Fruit fly (Drosophila melanogaster): ENCODE measurements around the gene CG18304.

CG18304 gene

DNA sequence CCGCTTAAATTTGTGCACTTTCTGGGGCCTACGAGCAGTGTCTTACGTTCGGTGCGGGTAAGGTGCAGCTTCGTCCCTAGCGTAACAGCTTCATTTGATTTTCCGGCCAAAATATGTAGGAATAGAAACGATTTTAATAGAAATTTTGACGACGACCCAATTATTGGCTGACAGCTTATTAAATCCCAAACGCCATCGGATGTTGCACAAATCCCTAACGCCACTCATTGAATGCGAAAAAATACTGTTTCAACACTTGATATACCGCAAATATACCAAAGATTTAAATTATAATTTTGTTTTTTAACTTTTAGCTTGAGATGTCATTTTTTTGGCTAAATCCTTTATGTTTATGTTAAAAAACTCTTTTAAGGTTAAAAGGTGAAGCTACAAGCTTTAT is 2.5 kb upstream of the CG18304 start, which contains the start of gene Fgop2 (continued):
- TF ChIP-seq CG15514 (GFP tag; optimal IDR thresholded peaks at IDR 0.05): peak; percentile 84
- peak; percentile 21 for TF ChIP-seq CG17829 (tag; optimal IDR thresholded peaks at IDR 0.05)
- TF ChIP-seq CG30020 (tag; optimal IDR thresholded peaks at IDR 0.05): peak; percentile 13
- TF ChIP-seq pho (GFP tag; optimal IDR thresholded peaks at IDR 0.05): no peak
- TF ChIP-seq stwl (tag; optimal IDR thresholded peaks at IDR 0.05): peak; percentile 83
- TF ChIP-seq Dp (GFP tag; optimal IDR thresholded peaks at IDR 0.05): peak; percentile 74
- peak; percentile 51 for TF ChIP-seq CG1603 (tag; optimal IDR thresholded peaks at IDR 0.05)
- TF ChIP-seq CG31441 (GFP tag; IDR thresholded peaks at IDR 0.05): no peak
- TF ChIP-seq Bdp1 (GFP tag; optimal IDR thresholded peaks at IDR 0.05): no peak
- TF ChIP-seq cad (GFP tag; optimal IDR thresholded peaks at IDR 0.05): peak; percentile 31
- TF ChIP-seq CG6654 (GFP tag; optimal IDR thresholded peaks at IDR 0.05): no peak
- no peak for TF ChIP-seq CG15073 (GFP tag; optimal IDR thresholded peaks at IDR 0.05)
- TF ChIP-seq tx (GFP tag; optimal IDR thresholded peaks at IDR 0.05): no peak
- peak; percentile 4 for TF ChIP-seq Myb (GFP tag; optimal IDR thresholded peaks at IDR 0.05)
- peak; percentile 69 for TF ChIP-seq MBD-R2 (GFP tag; IDR thresholded peaks at IDR 0.05)
- no peak for TF ChIP-seq CG15479 (GFP tag; optimal IDR thresholded peaks at IDR 0.05)
- no peak for TF ChIP-seq hb (GFP tag; IDR thresholded peaks at IDR 0.05; ENCODE audit: partially characterized antibody)
- no peak for TF ChIP-seq CG10462 (GFP tag; optimal IDR thresholded peaks at IDR 0.05)
- no peak for TF ChIP-seq CG4360 (GFP tag; IDR thresholded peaks at IDR 0.05)
- TF ChIP-seq CG10267 (tag; optimal IDR thresholded peaks at IDR 0.05): peak; percentile 30
- peak; percentile 61 for TF ChIP-seq pzg (GFP tag; optimal IDR thresholded peaks at IDR 0.05)
- TF ChIP-seq sob (GFP tag; IDR thresholded peaks at IDR 0.05): peak; percentile 20; the same call in 1 of the 2 replicates
- TF ChIP-seq HmgZ (tag; optimal IDR thresholded peaks at IDR 0.05): peak; percentile 19
- peak; percentile 91 for TF ChIP-seq gfzf (GFP tag; optimal IDR thresholded peaks at IDR 0.05)
- TF ChIP-seq CG13287 (GFP tag; IDR thresholded peaks at IDR 0.05; ENCODE audit: partially characterized antibody): peak; percentile 38; the same call in 1 of the 2 replicates
- no peak for TF ChIP-seq psq (GFP tag; optimal IDR thresholded peaks at IDR 0.05)
- TF ChIP-seq CG2712 (tag; optimal IDR thresholded peaks at IDR 0.05): peak; percentile 4
- TF ChIP-seq Med (GFP tag): peak; percentile 47
- no peak for TF ChIP-seq lilli (GFP tag; optimal IDR thresholded peaks at IDR 0.05)

DNA sequence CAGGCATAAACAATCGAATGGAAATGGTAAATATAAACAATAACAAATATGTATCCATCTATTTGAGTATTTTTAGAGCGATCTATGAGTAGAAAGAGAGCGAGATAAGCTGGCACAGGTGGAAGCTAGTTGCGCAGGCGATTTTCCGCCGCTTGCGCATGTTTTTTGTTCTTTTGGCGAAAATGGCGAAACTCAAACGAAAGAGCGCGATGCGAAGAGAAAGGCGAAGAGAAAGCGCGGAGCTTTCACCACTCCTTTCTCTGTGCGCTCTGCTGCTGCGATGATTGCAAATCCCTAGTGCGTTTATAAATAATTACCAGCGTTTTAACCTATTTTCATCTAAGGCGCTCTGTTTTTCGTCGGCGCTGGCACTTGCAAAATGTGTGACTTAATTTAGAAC is 883 bp downstream of the CG18304 start:
- TF ChIP-seq rib (GFP tag; IDR thresholded peaks at IDR 0.05): no peak
- no peak for TF ChIP-seq Bgb (GFP tag; IDR thresholded peaks at IDR 0.05; ENCODE audit: partially characterized antibody)
- no peak for TF ChIP-seq dmrt99B (tag; optimal IDR thresholded peaks at IDR 0.05)
- TF ChIP-seq z (GFP tag; IDR thresholded peaks at IDR 0.05): 0 out of 3 replicates have a peak, but pooled peaks have one; percentile 49
- no peak for TF ChIP-seq CG13296 (GFP tag; optimal IDR thresholded peaks at IDR 0.05)
- TF ChIP-seq CG30403 (GFP tag; optimal IDR thresholded peaks at IDR 0.05): no peak
- no peak for TF ChIP-seq HLH54F (GFP tag; optimal IDR thresholded peaks at IDR 0.05)
- no peak for TF ChIP-seq CG11560 (tag; IDR thresholded peaks at IDR 0.05)
- no peak for TF ChIP-seq tx (GFP tag; optimal IDR thresholded peaks at IDR 0.05)
- no peak for TF ChIP-seq Abd-B (GFP tag; optimal IDR thresholded peaks at IDR 0.05)
- TF ChIP-seq Nf-YB (GFP tag; optimal IDR thresholded peaks at IDR 0.05): no peak
- no peak for TF ChIP-seq tio (GFP tag; optimal IDR thresholded peaks at IDR 0.05)
- no peak for TF ChIP-seq CG2889 (GFP tag; IDR thresholded peaks at IDR 0.05)
- no peak for TF ChIP-seq CG4854 (GFP tag; optimal IDR thresholded peaks at IDR 0.05)
- peak; percentile 79 for TF ChIP-seq CG3163 (GFP tag; optimal IDR thresholded peaks at IDR 0.05)
- no peak for TF ChIP-seq Lim3 (GFP tag; IDR thresholded peaks at IDR 0.05)
- no peak for TF ChIP-seq CG7271 (tag; optimal IDR thresholded peaks at IDR 0.05)
- TF ChIP-seq pan (optimal IDR thresholded peaks at IDR 0.05): no peak
- peak in 1 of 2 experiments; percentile 19 for TF ChIP-seq pan (GFP tag; optimal IDR thresholded peaks at IDR 0.05 in 1 of 2, IDR thresholded peaks at IDR 0.05 in 1 of 2)
- TF ChIP-seq cato (GFP tag; optimal IDR thresholded peaks at IDR 0.05; ENCODE audit: borderline replicate concordance): no peak
- TF ChIP-seq Trl (optimal IDR thresholded peaks at IDR 0.05): peak in 1 of 2 experiments; percentile 47
- TF ChIP-seq Trl (GFP tag; optimal IDR thresholded peaks at IDR 0.05): no peak
- no peak for TF ChIP-seq HmgD (GFP tag; optimal IDR thresholded peaks at IDR 0.05)
- peak; percentile 54 for TF ChIP-seq kah (GFP tag; optimal IDR thresholded peaks at IDR 0.05)
